Worm (Caenorhabditis elegans): ENCODE results near the gene ceeh-1.

ceeh-1 gene

DNA sequence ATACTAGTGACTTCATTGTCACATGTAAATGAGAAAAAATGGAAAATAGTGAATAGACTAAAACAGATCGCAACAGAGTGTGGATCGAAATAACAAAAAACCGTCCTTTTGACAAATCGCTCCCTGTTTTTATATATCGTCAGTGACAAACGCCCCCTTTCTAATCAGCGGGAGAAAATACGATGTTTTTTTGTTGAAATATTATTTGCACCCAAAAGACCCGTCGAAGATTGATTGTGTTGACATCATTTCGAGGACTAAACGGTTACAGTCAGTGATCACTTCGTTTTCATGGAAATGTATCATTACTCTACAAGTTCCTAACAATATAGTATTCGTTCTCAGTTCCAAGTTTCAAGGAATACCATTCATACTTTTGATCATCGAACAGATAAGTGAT, 7.4 kb upstream of the ceeh-1 start, which contains the start of gene dos-3:
dos-3 (minus strand) TSS at position 101 of the 400 bp plus-strand sequence.
- TF ChIP-seq ceh-32 (tag; optimal IDR thresholded peaks at IDR 0.05; ENCODE audit: poor library complexity) = no peak
- TF ChIP-seq dmd-8 (GFP tag; IDR thresholded peaks at IDR 0.05) = no peak
- TF ChIP-seq mxl-2 (GFP tag; conservative IDR thresholded peaks at IDR 0.05) = no peak
- TF ChIP-seq Y75B8A.6 (GFP tag; IDR thresholded peaks at IDR 0.05) = no peak
- no peak for TF ChIP-seq spr-3 (GFP tag; optimal IDR thresholded peaks at IDR 0.05)

DNA sequence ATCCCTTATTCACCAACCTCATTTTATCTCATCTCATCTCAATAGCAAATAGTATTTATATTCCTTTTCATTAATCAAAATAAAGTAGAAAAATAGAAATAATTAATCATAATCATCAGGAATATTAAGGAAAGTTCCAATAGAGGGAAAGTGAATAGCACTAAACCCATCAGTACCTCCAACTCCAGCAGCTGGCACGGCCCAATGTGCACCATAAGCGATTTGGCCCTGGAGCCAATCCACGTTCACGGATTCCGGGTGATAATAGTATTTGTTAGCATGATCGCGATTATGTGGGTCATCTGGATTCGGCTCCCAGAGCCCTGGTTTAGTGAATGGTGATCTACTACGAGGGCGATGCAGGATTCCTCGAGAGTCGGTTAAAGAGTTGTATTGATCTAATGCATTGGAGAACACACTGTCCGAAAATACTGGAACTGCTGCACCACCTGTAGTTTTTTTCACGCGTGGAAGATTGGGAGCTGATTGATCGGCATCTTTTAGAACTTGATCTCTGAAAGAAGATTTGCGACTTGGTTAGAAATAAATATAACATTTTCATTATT, 3.7 kb upstream of the ceeh-1 start:
- peak; percentile 58 for TF ChIP-seq spr-1 (tag; optimal IDR thresholded peaks at IDR 0.05)
- TF ChIP-seq skn-1 (tag; optimal IDR thresholded peaks at IDR 0.05) = peak; percentile 20
- TF ChIP-seq egl-27 (tag; optimal IDR thresholded peaks at IDR 0.05) = no peak
- peak; percentile 72 for TF ChIP-seq nhr-48 (tag; optimal IDR thresholded peaks at IDR 0.05)
- TF ChIP-seq nhr-28 (tag; optimal IDR thresholded peaks at IDR 0.05) = peak; percentile 65
- TF ChIP-seq cey-2 (tag; optimal IDR thresholded peaks at IDR 0.05; ENCODE audit: borderline replicate concordance, insufficient read depth) = no peak
- peak in 1 of 2 experiments; percentile 45 for TF ChIP-seq ZK546.5 (tag; optimal IDR thresholded peaks at IDR 0.05)
- peak; percentile 96 for TF ChIP-seq egl-43 (GFP tag; IDR thresholded peaks at IDR 0.05)
- no peak for TF ChIP-seq ceh-82 (tag; optimal IDR thresholded peaks at IDR 0.05)
- peak; percentile 95 for TF ChIP-seq lin-1 (GFP tag; IDR thresholded peaks at IDR 0.05)
- no peak for TF ChIP-seq ceh-32 (tag; optimal IDR thresholded peaks at IDR 0.05; ENCODE audit: poor library complexity)
- peak; percentile 90 for TF ChIP-seq Y48G9A.11 (GFP tag; IDR thresholded peaks at IDR 0.05)
- peak; percentile 96 for TF ChIP-seq nhr-41 (GFP tag; IDR thresholded peaks at IDR 0.05)
- TF ChIP-seq mxl-2 (GFP tag; conservative IDR thresholded peaks at IDR 0.05) = peak; percentile 78
- TF ChIP-seq snpc-4 (tag; optimal IDR thresholded peaks at IDR 0.05) = no peak
- TF ChIP-seq mxl-3 (GFP tag; optimal IDR thresholded peaks at IDR 0.05) = peak; percentile 62
- peak; percentile 84 for TF ChIP-seq snpc-1.2 (GFP tag; IDR thresholded peaks at IDR 0.05)
- no peak for TF ChIP-seq unc-62 (GFP tag; optimal IDR thresholded peaks at IDR 0.05 in 1 of 2)
- no peak for TF ChIP-seq unc-62 (tag; optimal IDR thresholded peaks at IDR 0.05)
- peak; percentile 40 for TF ChIP-seq F37D6.2 (tag; optimal IDR thresholded peaks at IDR 0.05)
- TF ChIP-seq Y5F2A.4 (GFP tag; optimal IDR thresholded peaks at IDR 0.05) = peak; percentile 91
- TF ChIP-seq hlh-11 (tag; optimal IDR thresholded peaks at IDR 0.05) = peak; percentile 86
- no peak for TF ChIP-seq nhr-11 (tag; optimal IDR thresholded peaks at IDR 0.05)
- TF ChIP-seq set-16 (GFP tag; IDR thresholded peaks at IDR 0.05) = peak; percentile 60
- peak; percentile 82 for TF ChIP-seq lin-38 (GFP tag; IDR thresholded peaks at IDR 0.05)
- peak; percentile 38; the same call in 1 of the 2 replicates for TF ChIP-seq ceh-44 (GFP tag; IDR thresholded peaks at IDR 0.05)
- peak; percentile 91 for TF ChIP-seq ctbp-1 (GFP tag; IDR thresholded peaks at IDR 0.05)
- 0 out of 2 replicates have a peak, but pooled peaks have one; percentile 58 for TF ChIP-seq F44E2.7 (GFP tag; IDR thresholded peaks at IDR 0.05)
- peak; percentile 5 for TF ChIP-seq pqm-1 (tag; optimal IDR thresholded peaks at IDR 0.05)
- TF ChIP-seq hif-1 (tag; optimal IDR thresholded peaks at IDR 0.05) = peak; percentile 55 to 96
- peak; percentile 98 for TF ChIP-seq arid-1 (GFP tag; conservative IDR thresholded peaks at IDR 0.05)
- peak; percentile 99 for TF ChIP-seq Y105C5A.15 (GFP tag; IDR thresholded peaks at IDR 0.05)
- peak; percentile 73 for TF ChIP-seq ZK337.2 (GFP tag; IDR thresholded peaks at IDR 0.05)
- no peak for TF ChIP-seq attf-4 (tag; optimal IDR thresholded peaks at IDR 0.05)
- TF ChIP-seq zag-1 (tag; optimal IDR thresholded peaks at IDR 0.05) = peak; percentile 45
- no peak; the same call in 1 of the 2 replicates for TF ChIP-seq daf-8 (GFP tag; IDR thresholded peaks at IDR 0.05)
- TF ChIP-seq lsy-2 (tag; optimal IDR thresholded peaks at IDR 0.05) = peak; percentile 66 to 69
- peak; percentile 51 for TF ChIP-seq ztf-11 (tag; optimal IDR thresholded peaks at IDR 0.05)
- no peak for TF ChIP-seq R02D3.7 (tag; optimal IDR thresholded peaks at IDR 0.05)
- TF ChIP-seq madf-5 (GFP tag; IDR thresholded peaks at IDR 0.05) = peak; percentile 77 to 95; a peak in 3 of 4 replicates
- peak; percentile 16 for TF ChIP-seq F10B5.3 (tag; optimal IDR thresholded peaks at IDR 0.05)
- peak; percentile 72 for TF ChIP-seq madf-9 (GFP tag; conservative IDR thresholded peaks at IDR 0.05)
- peak; percentile 93 for TF ChIP-seq tra-1 (GFP tag; IDR thresholded peaks at IDR 0.05)
- peak; percentile 82 for TF ChIP-seq fos-1 (tag; optimal IDR thresholded peaks at IDR 0.05)
- no peak for TF ChIP-seq aly-2 (tag; optimal IDR thresholded peaks at IDR 0.05)
- TF ChIP-seq lim-7 (GFP tag; IDR thresholded peaks at IDR 0.05) = peak; percentile 95
